Worm (Caenorhabditis elegans): Measurements from ENCODE around the gene npax-1.

DNA sequence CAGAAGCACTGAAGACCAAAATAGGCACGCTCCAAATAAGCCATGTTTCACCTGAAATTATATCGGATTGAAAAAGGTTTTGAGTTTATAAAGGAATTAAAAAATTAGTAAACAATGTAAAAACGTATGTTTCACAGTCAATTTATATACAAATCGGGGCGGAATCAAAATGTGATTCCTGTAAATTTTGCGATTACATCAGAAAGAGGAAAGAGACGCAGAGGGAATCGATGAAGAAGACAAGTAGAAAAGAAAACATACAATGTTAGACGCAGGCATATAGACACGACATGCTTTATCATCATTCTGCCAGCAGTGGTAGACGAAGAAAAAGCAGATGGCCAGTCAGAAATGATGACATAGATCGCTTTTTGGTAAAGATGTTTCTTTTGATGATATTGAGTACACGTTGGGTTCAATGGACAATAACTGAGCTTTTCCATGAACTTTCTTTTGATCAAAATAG, 32.9 kb upstream of the npax-1 start, which contains the start of gene msra-1:
- TF ChIP-seq fos-1 (tag; optimal IDR thresholded peaks at IDR 0.05) (no peak), zag-1 (tag; optimal IDR thresholded peaks at IDR 0.05) (no peak), hlh-11 (tag; optimal IDR thresholded peaks at IDR 0.05) (peak; percentile 82), ctbp-1 (GFP tag; IDR thresholded peaks at IDR 0.05) (no peak), snpc-1.2 (GFP tag; IDR thresholded peaks at IDR 0.05) (no peak), dve-1 (tag; optimal IDR thresholded peaks at IDR 0.05; ENCODE audit: insufficient read depth) (peak; percentile 78), arid-1 (GFP tag; conservative IDR thresholded peaks at IDR 0.05) (no peak), pha-4 (GFP tag; IDR thresholded peaks at IDR 0.05) (no peak), pha-4 (tag; optimal IDR thresholded peaks at IDR 0.05) (no peak), skn-1 (tag; optimal IDR thresholded peaks at IDR 0.05) (no peak), php-3 (GFP tag; IDR thresholded peaks at IDR 0.05) (no peak; the same call in 1 of the 2 replicates), nhr-25 (tag; optimal IDR thresholded peaks at IDR 0.05; ENCODE audit: borderline replicate concordance, insufficient read depth) (no peak), snpc-4 (tag; optimal IDR thresholded peaks at IDR 0.05) (no peak), daf-8 (GFP tag; IDR thresholded peaks at IDR 0.05) (no peak), rbr-2 (tag; optimal IDR thresholded peaks at IDR 0.05) (no peak)

All from whole organism, L4 larva.